Worm (Caenorhabditis elegans): ENCODE results near the gene F56A8.9.
"Not testable (repeated sequence)": the region's sequence is repeated elsewhere in the genome, so short reads cannot be mapped to it uniquely, and the experiment has no call there.

The F56A8.9 gene

ce11 chrIII:13225019-13225418, 29.5 kb upstream of the F56A8.9 start (continued):
- TF ChIP-seq K09A11.1 (tag; optimal IDR thresholded peaks at IDR 0.05; ENCODE audit: insufficient read depth) = no peak
- TF ChIP-seq hlh-13 (GFP tag; optimal IDR thresholded peaks at IDR 0.05) = peak; percentile 26
- TF ChIP-seq ceh-31 (tag; optimal IDR thresholded peaks at IDR 0.05) = peak; percentile 7
- TF ChIP-seq ahr-1 (tag; optimal IDR thresholded peaks at IDR 0.05) = no peak
- TF ChIP-seq ceh-6 (GFP tag; optimal IDR thresholded peaks at IDR 0.05) = peak; percentile 57
- TF ChIP-seq dve-1 (tag; optimal IDR thresholded peaks at IDR 0.05) = peak; percentile 9
- peak; percentile 64 for TF ChIP-seq elt-2 (tag; optimal IDR thresholded peaks at IDR 0.05)
- no peak for TF ChIP-seq hlh-15 (tag; optimal IDR thresholded peaks at IDR 0.05)
- peak; percentile 55 for TF ChIP-seq fkh-6 (tag; optimal IDR thresholded peaks at IDR 0.05)
- TF ChIP-seq mec-3 (tag; optimal IDR thresholded peaks at IDR 0.05; ENCODE audit: borderline replicate concordance) = no peak
- peak; percentile 26 for TF ChIP-seq ztf-16 (tag; optimal IDR thresholded peaks at IDR 0.05)
- TF ChIP-seq pha-4 (tag; optimal IDR thresholded peaks at IDR 0.05) = no peak
- peak; percentile 49 for TF ChIP-seq ceh-34 (tag; optimal IDR thresholded peaks at IDR 0.05)
- TF ChIP-seq fkh-10 (GFP tag; optimal IDR thresholded peaks at IDR 0.05) = no peak

DNA sequence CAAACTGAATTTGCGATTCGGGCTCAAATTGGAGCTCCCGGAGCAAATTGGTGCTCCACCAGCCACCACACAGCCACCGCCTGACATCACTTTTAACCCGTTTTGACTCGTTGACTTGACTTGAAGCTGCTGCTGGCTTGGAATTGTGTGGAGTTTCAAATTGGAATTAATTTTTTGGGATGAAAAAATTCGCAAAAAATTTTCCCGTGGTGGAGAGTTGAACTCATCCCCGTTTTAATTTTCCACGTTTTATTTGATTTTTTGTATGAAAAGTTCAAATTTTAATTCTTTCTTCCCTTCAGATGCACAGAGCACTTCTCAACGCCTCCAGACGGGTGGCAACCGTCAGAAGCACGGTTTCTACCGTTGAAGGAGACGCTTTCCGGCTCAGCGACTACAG, 9.2 kb upstream of the F56A8.9 start, which contains the start of gene Y43F4A.4:
Gene Y43F4A.4, plus strand, starts transcription at position 301 of the 400 bp plus-strand sequence.
- not testable (repeated sequence) for TF ChIP-seq ceh-48, ceh-22, fkh-6 (tag; optimal IDR thresholded peaks at IDR 0.05)

ce11 chrIII:13246265-13246664, 8.2 kb upstream of the F56A8.9 start, which contains the start of gene anoh-1:
TSS of gene anoh-1 (plus strand) at chrIII:13246565.
- TF ChIP-seq npax-4 (tag; optimal IDR thresholded peaks at IDR 0.05) = no peak
- TF ChIP-seq gmeb-2 (tag; optimal IDR thresholded peaks at IDR 0.05) = no peak
- TF ChIP-seq sdc-2 (tag; optimal IDR thresholded peaks at IDR 0.05) = no peak
- TF ChIP-seq sox-4 (tag; optimal IDR thresholded peaks at IDR 0.05) = no peak
- no peak for TF ChIP-seq ceh-6 (GFP tag; optimal IDR thresholded peaks at IDR 0.05)
- no peak for TF ChIP-seq madf-2 (tag; optimal IDR thresholded peaks at IDR 0.05)
- TF ChIP-seq pqm-1 (tag; optimal IDR thresholded peaks at IDR 0.05) = no peak
- no peak for TF ChIP-seq ceh-30 (tag; optimal IDR thresholded peaks at IDR 0.05)
- TF ChIP-seq fkh-6 (tag; optimal IDR thresholded peaks at IDR 0.05) = no peak
- TF ChIP-seq Y22D7AL.16 (tag; optimal IDR thresholded peaks at IDR 0.05) = no peak
- TF ChIP-seq hlh-15 (tag; optimal IDR thresholded peaks at IDR 0.05) = no peak

DNA sequence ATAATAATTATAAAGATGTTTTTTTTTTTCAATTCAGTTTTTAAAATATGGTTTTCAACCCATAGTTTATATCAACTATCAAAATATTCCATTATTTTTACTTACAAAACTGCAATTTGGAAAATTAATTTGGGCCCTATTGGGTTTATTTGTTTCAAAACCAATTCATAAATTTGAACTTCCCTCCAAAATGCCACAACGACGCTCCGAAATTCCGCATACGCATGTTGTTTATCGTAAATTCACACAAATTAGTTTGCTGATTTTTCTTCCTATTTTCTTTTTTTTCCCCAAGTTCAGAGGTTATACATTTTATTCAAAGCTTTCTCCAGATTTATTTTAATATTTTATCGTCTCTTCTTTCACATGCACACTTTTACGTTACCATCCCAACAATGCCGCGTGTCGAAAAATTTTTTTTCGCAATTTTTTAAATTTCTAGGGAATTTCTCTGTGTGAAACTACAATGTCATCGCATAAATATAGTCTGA, 2.0 kb downstream of the F56A8.9 start, which contains the start of gene F56A8.3:
Gene F56A8.3, plus strand, starts transcription at position 441 of the 491 bp plus-strand sequence.
- no peak for TF ChIP-seq pros-1 (tag; optimal IDR thresholded peaks at IDR 0.05)
- no peak for TF ChIP-seq ceh-2 (tag; optimal IDR thresholded peaks at IDR 0.05)
- no peak for TF ChIP-seq gmeb-2 (tag; optimal IDR thresholded peaks at IDR 0.05)
- TF ChIP-seq ceh-9 (tag; optimal IDR thresholded peaks at IDR 0.05) = no peak
- no peak for TF ChIP-seq hlh-13 (GFP tag; optimal IDR thresholded peaks at IDR 0.05)
- no peak for TF ChIP-seq ceh-48 (tag; optimal IDR thresholded peaks at IDR 0.05)
- TF ChIP-seq nfya-1 (tag; optimal IDR thresholded peaks at IDR 0.05) = peak; percentile 30
- no peak for TF ChIP-seq fax-1 (tag; optimal IDR thresholded peaks at IDR 0.05)
- no peak for TF ChIP-seq unc-42 (tag; optimal IDR thresholded peaks at IDR 0.05)
- no peak for TF ChIP-seq pha-2 (tag; optimal IDR thresholded peaks at IDR 0.05)
- no peak for TF ChIP-seq ceh-45 (GFP tag; IDR thresholded peaks at IDR 0.05)
- no peak for TF ChIP-seq pqm-1 (tag; optimal IDR thresholded peaks at IDR 0.05)
- TF ChIP-seq ceh-6 (GFP tag; optimal IDR thresholded peaks at IDR 0.05) = no peak
- TF ChIP-seq tbx-7 (tag; optimal IDR thresholded peaks at IDR 0.05) = no peak
- TF ChIP-seq eyg-1 (tag; optimal IDR thresholded peaks at IDR 0.05) = no peak
- peak; percentile 8 for TF ChIP-seq K02D7.2 (tag; optimal IDR thresholded peaks at IDR 0.05)
- TF ChIP-seq elt-4 (tag; optimal IDR thresholded peaks at IDR 0.05) = no peak
- TF ChIP-seq dmd-4 (tag; optimal IDR thresholded peaks at IDR 0.05; ENCODE audit: borderline replicate concordance) = no peak

All from whole organism, late embryonic.